Fruit fly (Drosophila melanogaster) whole organism, embryonic: ENCODE measurements around the gene CG31807.

ENCODE experiments used
- Awh ChIP-seq: fragments of 200-800 bp; sonication (Bioruptor generic); IDR thresholded peaks from 2 replicates; pipeline ENCODE4, ENCODE4 v1.3.6; 2022; ENCODE audit warnings: missing biosample characterization, missing genetic modification characterization
- CG10959 ChIP-seq: fragments of 200-800 bp; sonication (Bioruptor generic); IDR thresholded peaks from 2 replicates; pipeline ENCODE4 v1.3.6; 2022; ENCODE audit warnings: missing biosample characterization, missing genetic modification characterization
- CG11085 ChIP-seq: fragments of 200-800 bp; sonication (Bioruptor generic); IDR thresholded peaks from 2 replicates; pipeline ENCODE4 v1.3.6; 2022; ENCODE audit warnings: missing biosample characterization, missing genetic modification characterization
- CG11247 ChIP-seq: fragments of 200-800 bp; sonication (Bioruptor generic); IDR thresholded peaks from 2 replicates; pipeline ENCODE4 v1.3.6; 2022; ENCODE audit warnings: missing biosample characterization, missing genetic modification characterization
- CG12104 ChIP-seq: fragments of 200-800 bp; sonication (Bioruptor generic); optimal IDR thresholded peaks from 3 replicates; lab custom pipeline; 2016; ENCODE audit warnings: missing biosample characterization, missing genetic modification characterization
- CG14441 ChIP-seq: fragments of 200-800 bp; sonication (Bioruptor generic); IDR thresholded peaks from 2 replicates; pipeline ENCODE4 v1.3.6; 2022; ENCODE audit warnings: missing biosample characterization, missing genetic modification characterization
- CG17829 ChIP-seq: fragments of 200-800 bp; optimal IDR thresholded peaks from 2 replicates; lab custom pipeline; 2019; ENCODE audit warnings: missing biosample characterization, mild to moderate bottlenecking, missing genetic modification characterization, moderate library complexity
- CG1832 ChIP-seq: fragments of 200-800 bp; sonication (Bioruptor generic); optimal IDR thresholded peaks from 2 replicates; lab custom pipeline; 2017; ENCODE audit warnings: missing biosample characterization, mild to moderate bottlenecking, missing genetic modification characterization, inconsistent platforms
- CG3726 ChIP-seq: fragments of 200-800 bp; sonication (Bioruptor generic); IDR thresholded peaks from 3 replicates; pipeline ENCODE4, ENCODE4 v1.3.6; 2022; ENCODE audit warnings: missing biosample characterization, missing genetic modification characterization
- CG4617 ChIP-seq: fragments of 200-800 bp; sonication (Bioruptor generic); optimal IDR thresholded peaks from 3 replicates; lab custom pipeline; 2016; ENCODE audit warnings: missing biosample characterization, missing genetic modification characterization, borderline replicate concordance
- CG4820 ChIP-seq: fragments of 200-800 bp; sonication (Bioruptor generic); optimal IDR thresholded peaks from 3 replicates; lab custom pipeline; 2016; ENCODE audit warnings: missing biosample characterization, missing genetic modification characterization
- CG4854 ChIP-seq: fragments of 200-800 bp; sonication (Bioruptor generic); optimal IDR thresholded peaks from 2 replicates; lab custom pipeline; 2016; ENCODE audit warnings: missing biosample characterization, missing genetic modification characterization, inconsistent platforms
- CG7357 ChIP-seq: fragments of 200-800 bp; sonication (Bioruptor generic); IDR thresholded peaks from 3 replicates; pipeline ENCODE4 v1.3.6; 2022; ENCODE audit warnings: missing biosample characterization, missing genetic modification characterization
- CG7963 ChIP-seq: fragments of 200-800 bp; sonication (Bioruptor generic); IDR thresholded peaks from 3 replicates; pipeline ENCODE4 v1.3.6; 2022; ENCODE audit warnings: missing biosample characterization, missing genetic modification characterization; ENCODE audit not compliant: partially characterized antibody
- CG9797 ChIP-seq: fragments of 200-800 bp; sonication (Bioruptor generic); optimal IDR thresholded peaks from 3 replicates; lab custom pipeline; 2018; ENCODE audit warnings: missing biosample characterization, mild to moderate bottlenecking, missing genetic modification characterization
- CHES-1-like ChIP-seq: fragments of 200-800 bp; sonication (Bioruptor generic); optimal IDR thresholded peaks from 2 replicates; lab custom pipeline; 2016; ENCODE audit warnings: missing biosample characterization, missing genetic modification characterization
- Camta ChIP-seq: fragments of 200-800 bp; sonication (Bioruptor generic); optimal IDR thresholded peaks from 2 replicates; lab custom pipeline; 2016; ENCODE audit warnings: missing biosample characterization, missing genetic modification characterization
- CkIIα-i1 ChIP-seq: fragments of 200-800 bp; sonication (Bioruptor generic); IDR thresholded peaks from 2 replicates; pipeline ENCODE4 v1.3.6; 2022; ENCODE audit warnings: missing biosample characterization, missing genetic modification characterization
- CrebB ChIP-seq: fragments of 200-800 bp; sonication (Bioruptor generic); optimal IDR thresholded peaks from 3 replicates; lab custom pipeline; 2018; ENCODE audit warnings: missing biosample characterization, mild to moderate bottlenecking, missing genetic modification characterization
- Dref ChIP-seq: fragments of 200-800 bp; sonication (Bioruptor generic); IDR thresholded peaks from 2 replicates; pipeline ENCODE4 v1.3.6; 2022; ENCODE audit warnings: missing biosample characterization, missing genetic modification characterization
- Elba2 ChIP-seq: fragments of 200-800 bp; sonication (Bioruptor generic); optimal IDR thresholded peaks from 3 replicates; lab custom pipeline; 2016; ENCODE audit warnings: missing biosample characterization, missing genetic modification characterization
- GATAe ChIP-seq: fragments of 200-800 bp; sonication (Bioruptor generic); conservative IDR thresholded peaks from 2 replicates; pipeline ENCODE4 v1.3.6; 2022; ENCODE audit warnings: missing biosample characterization, missing genetic modification characterization
- HLH4C ChIP-seq: fragments of 200-800 bp; sonication (Bioruptor generic); IDR thresholded peaks from 3 replicates; pipeline ENCODE4 v1.3.6; 2022; ENCODE audit warnings: missing biosample characterization, missing genetic modification characterization; ENCODE audit not compliant: partially characterized antibody
- HmgZ ChIP-seq: fragments of 200-800 bp; sonication (Bioruptor generic); optimal IDR thresholded peaks from 2 replicates; lab custom pipeline; 2018; ENCODE audit warnings: missing biosample characterization, mild to moderate bottlenecking, missing genetic modification characterization
- Mad ChIP-seq: fragments of 200-800 bp; sonication (Bioruptor generic); optimal IDR thresholded peaks from 2 replicates; lab custom pipeline; 2016; ENCODE audit warnings: missing biosample characterization, missing genetic modification characterization
- NFAT ChIP-seq: fragments of 200-800 bp; sonication (Bioruptor generic); IDR thresholded peaks from 2 replicates; pipeline ENCODE4 v1.3.6; 2022; ENCODE audit warnings: missing biosample characterization, missing genetic modification characterization
- NK7.1 ChIP-seq: fragments of 200-800 bp; sonication (Bioruptor generic); optimal IDR thresholded peaks from 3 replicates; lab custom pipeline; 2016; ENCODE audit warnings: missing biosample characterization, missing genetic modification characterization
- Oli ChIP-seq: fragments of 200-800 bp; sonication (Bioruptor generic); optimal IDR thresholded peaks from 2 replicates; lab custom pipeline; 2018; ENCODE audit warnings: missing biosample characterization, mild to moderate bottlenecking, missing genetic modification characterization, moderate library complexity
- Ptx1 ChIP-seq: fragments of 200-800 bp; sonication (Bioruptor generic); IDR thresholded peaks from 2 replicates; pipeline ENCODE4 v1.3.6; 2022; ENCODE audit warnings: missing biosample characterization, missing genetic modification characterization
- Rx ChIP-seq: fragments of 200-800 bp; sonication (Bioruptor generic); IDR thresholded peaks from 2 replicates; pipeline ENCODE4 v1.3.6; 2022; ENCODE audit warnings: missing biosample characterization, missing genetic modification characterization
- Ssrp ChIP-seq: fragments of 200-800 bp; sonication (Bioruptor generic); optimal IDR thresholded peaks from 2 replicates; lab custom pipeline; 2018; ENCODE audit warnings: missing biosample characterization, mild to moderate bottlenecking, missing genetic modification characterization, moderate library complexity
- ab ChIP-seq: fragments of 200-800 bp; sonication (Bioruptor generic); optimal IDR thresholded peaks from 2 replicates; lab custom pipeline; 2016; ENCODE audit warnings: missing biosample characterization, missing genetic modification characterization
- ara ChIP-seq: fragments of 200-800 bp; sonication (Bioruptor generic); IDR thresholded peaks from 2 replicates; pipeline ENCODE4 v1.3.6; 2022; ENCODE audit warnings: missing biosample characterization, missing genetic modification characterization
- az2 ChIP-seq: fragments of 200-800 bp; sonication (Bioruptor generic); optimal IDR thresholded peaks from 3 replicates; lab custom pipeline; 2016; ENCODE audit warnings: missing biosample characterization, missing genetic modification characterization
- br ChIP-seq: fragments of >200 bp; optimal IDR thresholded peaks from 2 replicates; lab custom pipeline; 2017
- cad ChIP-seq: fragments of >200 bp; optimal IDR thresholded peaks from 2 replicates; lab custom pipeline; 2017; ENCODE audit warnings: missing biosample characterization, missing genetic modification characterization
- chm ChIP-seq: fragments of 200-800 bp; sonication (Bioruptor generic); IDR thresholded peaks from 2 replicates; pipeline ENCODE4 v1.3.6; 2022; ENCODE audit warnings: missing biosample characterization, missing genetic modification characterization
- chn ChIP-seq: fragments of 200-800 bp; sonication (Bioruptor generic); optimal IDR thresholded peaks from 2 replicates; lab custom pipeline; 2016; ENCODE audit warnings: missing biosample characterization, missing genetic modification characterization
- dm ChIP-seq: fragments of 200-800 bp; sonication (Bioruptor generic); optimal IDR thresholded peaks from 3 replicates; lab custom pipeline; 2016; ENCODE audit warnings: missing biosample characterization, missing genetic modification characterization
- eve ChIP-seq, 2 experiments: fragments of >200 bp; optimal IDR thresholded peaks; 2 replicates each; lab custom pipeline; 2017; ENCODE audit warnings: missing biosample characterization in 2 of 2, missing genetic modification characterization in 2 of 2
- eyg ChIP-seq: fragments of 200-800 bp; sonication (Bioruptor generic); optimal IDR thresholded peaks from 3 replicates; lab custom pipeline; 2016; ENCODE audit warnings: missing biosample characterization, missing genetic modification characterization
- gfzf ChIP-seq: fragments of 200-800 bp; sonication (Bioruptor generic); optimal IDR thresholded peaks from 2 replicates; lab custom pipeline; 2016; ENCODE audit warnings: missing biosample characterization, mild to moderate bottlenecking, missing genetic modification characterization, moderate library complexity
- gsb-n ChIP-seq: fragments of 200-800 bp; sonication (Bioruptor generic); optimal IDR thresholded peaks from 3 replicates; lab custom pipeline; 2018; ENCODE audit warnings: missing biosample characterization, mild to moderate bottlenecking, missing genetic modification characterization
- h ChIP-seq: fragments of >200 bp; optimal IDR thresholded peaks from 2 replicates; lab custom pipeline; 2017
- kah ChIP-seq: fragments of 200-800 bp; sonication (Bioruptor generic); optimal IDR thresholded peaks from 2 replicates; lab custom pipeline; 2018; ENCODE audit warnings: missing biosample characterization, mild to moderate bottlenecking, missing genetic modification characterization
- ken ChIP-seq: fragments of 200-800 bp; sonication (Bioruptor generic); IDR thresholded peaks from 3 replicates; pipeline ENCODE4 v1.3.6; 2022; ENCODE audit warnings: missing biosample characterization, missing genetic modification characterization
- pfk ChIP-seq: fragments of 200-800 bp; sonication (Bioruptor generic); optimal IDR thresholded peaks from 2 replicates; lab custom pipeline; 2018; ENCODE audit warnings: missing biosample characterization, mild to moderate bottlenecking, missing genetic modification characterization, moderate library complexity
- seq ChIP-seq: fragments of 200-800 bp; sonication (Bioruptor generic); IDR thresholded peaks from 2 replicates; pipeline ENCODE4 v1.3.6; 2022; ENCODE audit warnings: missing biosample characterization, missing genetic modification characterization
- wek ChIP-seq: fragments of 200-800 bp; sonication (Bioruptor generic); optimal IDR thresholded peaks from 3 replicates; lab custom pipeline; 2018; ENCODE audit warnings: missing biosample characterization, mild to moderate bottlenecking, missing genetic modification characterization, moderate library complexity
- z ChIP-seq: fragments of 200-800 bp; sonication (Bioruptor generic); IDR thresholded peaks from 3 replicates; pipeline ENCODE4 v1.3.6; 2022; ENCODE audit warnings: missing biosample characterization, missing genetic modification characterization
- zen2 ChIP-seq: fragments of 200-800 bp; sonication (Bioruptor generic); IDR thresholded peaks from 3 replicates; pipeline ENCODE4 v1.3.6; 2022; ENCODE audit warnings: missing biosample characterization, missing genetic modification characterization; ENCODE audit not compliant: partially characterized antibody

The CG31807 gene

dm6 chr2L:16715841-16716701 lies 32.3 kb upstream of the CG31807 start, which contains the start of the genes Cyt-c-d and CG31808 (continued):
- peak; percentile 97 for TF ChIP-seq CG14441 (GFP tag; lab: Robert Waterston, UW)
- TF ChIP-seq CG7357: peak; percentile 91
- peak; percentile 53 for TF ChIP-seq CG1832 (GFP tag; lab: Kevin White, UChicago)
- TF ChIP-seq HLH4C (GFP tag; lab: Robert Waterston, UW): no peak
- TF ChIP-seq CG3726 (GFP tag; lab: Robert Waterston, UW): peak; percentile 95; the same call in 1 of the 3 replicates
- peak; percentile 97 for TF ChIP-seq Ssrp (tag; lab: Kevin White, UChicago)
- peak; percentile 97 for TF ChIP-seq HmgZ
- TF ChIP-seq CG10959: peak; percentile 92
- TF ChIP-seq CkIIα-i1 (GFP tag; lab: Robert Waterston, UW): peak; percentile 81
- TF ChIP-seq CG11247 (GFP tag; lab: Robert Waterston, UW): peak; percentile 94
- peak; percentile 33 for TF ChIP-seq CG9797 (GFP tag; lab: Kevin White, UChicago)
- peak; percentile 84 for TF ChIP-seq wek (GFP tag; lab: Kevin White, UChicago)
- TF ChIP-seq eve (GFP tag; optimal IDR thresholded peaks at IDR 0.05; lab: Kevin White, UChicago): peak in 1 of 2 experiments; percentile 99
- TF ChIP-seq ara (GFP tag; lab: Robert Waterston, UW): peak; percentile 98
- TF ChIP-seq CG17829 (tag; lab: Kevin White, UChicago): peak; percentile 98
- peak; percentile 80 for TF ChIP-seq CHES-1-like (GFP tag; lab: Kevin White, UChicago)
- peak; percentile 98 for TF ChIP-seq az2 (GFP tag; lab: Kevin White, UChicago)
- no peak for TF ChIP-seq h (lab: Kevin White, UChicago)
- TF ChIP-seq Rx (GFP tag; lab: Robert Waterston, UW): peak; percentile 94
- TF ChIP-seq br (lab: Kevin White, UChicago): no peak
- TF ChIP-seq chn (GFP tag; lab: Kevin White, UChicago): peak; percentile 96
- TF ChIP-seq dm (GFP tag; lab: Kevin White, UChicago): peak; percentile 86
- TF ChIP-seq CrebB (tag; lab: Kevin White, UChicago): peak; percentile 95
- TF ChIP-seq Ptx1 (GFP tag; lab: Robert Waterston, UW): peak; percentile 98
- TF ChIP-seq cad (GFP tag; lab: Kevin White, UChicago): no peak
- peak; percentile 86 for TF ChIP-seq ab (GFP tag; lab: Kevin White, UChicago)
- peak; percentile 74 for TF ChIP-seq z (GFP tag; lab: Robert Waterston, UW)
- TF ChIP-seq gsb-n (tag; lab: Kevin White, UChicago): peak; percentile 98
- peak; percentile 90 for TF ChIP-seq kah (GFP tag; lab: Kevin White, UChicago)
- TF ChIP-seq CG4617 (GFP tag; lab: Kevin White, UChicago): peak; percentile 92
- TF ChIP-seq CG4820 (GFP tag; lab: Kevin White, UChicago): peak; percentile 95
- TF ChIP-seq GATAe (GFP tag; lab: Robert Waterston, UW): peak; percentile 86
- peak; percentile 98 for TF ChIP-seq Oli (tag; lab: Kevin White, UChicago)
- TF ChIP-seq Dref (GFP tag; lab: Robert Waterston, UW): no peak
- TF ChIP-seq CG4854 (GFP tag; lab: Kevin White, UChicago): peak; percentile 92
- peak; percentile 17 for TF ChIP-seq gfzf (GFP tag; lab: Kevin White, UChicago)
- peak; percentile 94 for TF ChIP-seq Mad (GFP tag; lab: Kevin White, UChicago)
- no peak; the same call in 2 of the 3 replicates for TF ChIP-seq zen2 (GFP tag; lab: Robert Waterston, UW)
- TF ChIP-seq NFAT (GFP tag; lab: Robert Waterston, UW): peak; percentile 85
- peak; percentile 95 for TF ChIP-seq chm
- TF ChIP-seq seq (GFP tag; lab: Robert Waterston, UW): peak; percentile 98
- peak; percentile 98 for TF ChIP-seq ken (GFP tag; lab: Robert Waterston, UW)
- TF ChIP-seq Camta (GFP tag; lab: Kevin White, UChicago): peak; percentile 95
- TF ChIP-seq Elba2 (GFP tag; lab: Kevin White, UChicago): no peak
- TF ChIP-seq CG12104 (GFP tag; lab: Kevin White, UChicago): peak; percentile 95
- peak; percentile 98 for TF ChIP-seq Awh (GFP tag; lab: Robert Waterston, UW)
- peak; percentile 85 for TF ChIP-seq CG11085 (GFP tag; lab: Robert Waterston, UW)
- TF ChIP-seq pfk: peak; percentile 39
- no peak for TF ChIP-seq CG7963 (GFP tag; lab: Robert Waterston, UW)
- peak; percentile 83 for TF ChIP-seq eyg
- TF ChIP-seq NK7.1: peak; percentile 83
